Worm (Caenorhabditis elegans): ENCODE results near the gene F16H6.8.

The F16H6.8 gene

ce11 chrV:18164758-18165157 lies 51.3 kb downstream of the F16H6.8 start, which contains the start of gene C14A6.5:
Gene C14A6.5 (minus strand): TSS chrV:18164858.
- TF ChIP-seq unc-62 (GFP tag; optimal IDR thresholded peaks at IDR 0.05) (no peak), nhr-84 (tag; optimal IDR thresholded peaks at IDR 0.05) (no peak), unc-130 (tag; optimal IDR thresholded peaks at IDR 0.05) (no peak), egl-13 (tag; optimal IDR thresholded peaks at IDR 0.05) (no peak), C16A3.4 (tag; optimal IDR thresholded peaks at IDR 0.05) (no peak), unc-30 (tag; optimal IDR thresholded peaks at IDR 0.05) (no peak), grh-1 (GFP tag; IDR thresholded peaks at IDR 0.05) (no peak)

All from whole organism, L1 larva.